Fruit fly (Drosophila melanogaster): ENCODE data around the gene CG17991.
A peak's percentile ranks its signal among the peaks of the same experiment; 100 is the strongest.

Gene CG17991

DNA sequence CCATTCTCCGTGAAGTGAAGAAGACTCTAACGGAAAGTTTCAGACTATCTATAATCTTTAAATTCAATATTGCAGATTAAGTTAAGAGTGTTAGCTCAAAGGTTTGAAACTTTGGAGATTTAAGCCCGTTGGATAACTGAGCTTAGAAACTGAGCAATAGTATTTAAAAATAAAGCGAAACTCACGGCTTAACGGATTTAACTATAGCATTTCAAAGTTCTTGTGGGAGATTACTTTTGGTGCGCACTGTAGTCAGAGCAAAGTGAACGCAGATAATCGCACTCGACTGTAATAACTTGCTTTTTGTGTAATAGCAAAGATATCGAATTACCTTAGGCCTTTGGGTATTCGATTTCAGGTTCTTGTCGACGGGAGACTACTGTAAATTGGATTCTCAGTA, 41.2 kb downstream of the CG17991 start, which contains the start of gene mrt (continued):
- TF ChIP-seq ss (GFP tag; optimal IDR thresholded peaks at IDR 0.05) = no peak
- TF ChIP-seq CG10631 (GFP tag; optimal IDR thresholded peaks at IDR 0.05) = peak; percentile 54
- peak; percentile 39 for TF ChIP-seq CG6808 (GFP tag; optimal IDR thresholded peaks at IDR 0.05)
- peak; percentile 5 for TF ChIP-seq Blimp-1 (GFP tag; optimal IDR thresholded peaks at IDR 0.05)
- TF ChIP-seq svp (GFP tag) = peak; percentile 71
- peak; percentile 40 for TF ChIP-seq CG3919 (GFP tag; optimal IDR thresholded peaks at IDR 0.05)
- peak; percentile 58 for TF ChIP-seq cyc (GFP tag; optimal IDR thresholded peaks at IDR 0.05)
- TF ChIP-seq CG8632 (GFP tag; optimal IDR thresholded peaks at IDR 0.05) = peak; percentile 37

DNA sequence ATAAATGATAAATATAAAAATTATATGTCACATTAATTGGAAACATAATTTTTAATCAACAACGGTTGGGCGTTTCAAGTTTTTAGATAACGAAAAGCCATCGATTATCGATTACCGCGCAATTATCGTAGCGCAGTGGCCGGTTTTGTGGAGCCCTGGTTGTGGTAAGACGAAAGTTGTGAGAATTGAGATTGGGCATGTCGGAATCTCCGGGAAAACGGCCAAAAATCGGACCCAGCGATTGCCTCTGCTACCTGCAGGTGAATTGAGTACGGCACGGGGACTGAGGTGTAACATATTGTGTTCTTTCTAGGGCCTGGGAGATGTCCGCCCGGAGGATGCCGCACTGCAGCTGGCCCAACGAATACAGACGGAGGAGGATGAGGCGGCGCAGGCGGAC, 42.6 kb downstream of the CG17991 start, which contains the start of gene CG3368:
Gene CG3368, plus strand, starts transcription at position 136 of the 400 bp plus-strand sequence.
- peak; percentile 9 for TF ChIP-seq Eip93F (GFP tag; optimal IDR thresholded peaks at IDR 0.05)
- TF ChIP-seq topi (GFP tag; optimal IDR thresholded peaks at IDR 0.05) = no peak
- no peak for TF ChIP-seq spab (GFP tag; optimal IDR thresholded peaks at IDR 0.05)
- no peak for TF ChIP-seq svp (GFP tag)
- TF ChIP-seq CG6808 (GFP tag; optimal IDR thresholded peaks at IDR 0.05) = peak; percentile 71
- no peak for TF ChIP-seq CG11902 (GFP tag; optimal IDR thresholded peaks at IDR 0.05)
- TF ChIP-seq CG1621 (tag; optimal IDR thresholded peaks at IDR 0.05) = peak; percentile 2

dm6 chr3R:27288202-27289135, 47.4 kb downstream of the CG17991 start, which contains the start of the genes bigmax and Hmu:
bigmax (minus strand) TSS chr3R:27288526.
Hmu (plus strand) TSS chr3R:27288769.
- peak; percentile 79 for TF ChIP-seq Smox (GFP tag; optimal IDR thresholded peaks at IDR 0.05)
- peak; percentile 58 for TF ChIP-seq Ets96B (tag; optimal IDR thresholded peaks at IDR 0.05)
- peak; percentile 88 for TF ChIP-seq Sox14 (GFP tag; optimal IDR thresholded peaks at IDR 0.05)
- TF ChIP-seq fkh (GFP tag; optimal IDR thresholded peaks at IDR 0.05) = peak; percentile 31
- no peak for TF ChIP-seq CG6276 (GFP tag; optimal IDR thresholded peaks at IDR 0.05)
- TF ChIP-seq esn (GFP tag; optimal IDR thresholded peaks at IDR 0.05) = peak; percentile 85
- TF ChIP-seq svp (GFP tag) = peak; percentile 98
- peak; percentile 80 for TF ChIP-seq Sox15 (GFP tag; optimal IDR thresholded peaks at IDR 0.05)
- TF ChIP-seq CG10631 (GFP tag; optimal IDR thresholded peaks at IDR 0.05) = peak; percentile 84
- TF ChIP-seq CG1621 (tag; optimal IDR thresholded peaks at IDR 0.05) = peak; percentile 90
- peak; percentile 76 for TF ChIP-seq pdm3 (GFP tag; optimal IDR thresholded peaks at IDR 0.05)
- no peak for TF ChIP-seq Hr38 (GFP tag; optimal IDR thresholded peaks at IDR 0.05)
- TF ChIP-seq acj6 (GFP tag; optimal IDR thresholded peaks at IDR 0.05) = peak; percentile 77
- peak in 1 of 2 experiments; percentile 25 for TF ChIP-seq salr (GFP tag; optimal IDR thresholded peaks at IDR 0.05)
- TF ChIP-seq CG16779 (tag; optimal IDR thresholded peaks at IDR 0.05) = no peak
- TF ChIP-seq Eip93F (GFP tag; optimal IDR thresholded peaks at IDR 0.05) = no peak
- peak; percentile 40; the same call in 1 of the 2 replicates for TF ChIP-seq CG15336 (GFP tag; IDR thresholded peaks at IDR 0.05)
- peak; percentile 58 for TF ChIP-seq CG8632 (GFP tag; optimal IDR thresholded peaks at IDR 0.05)
- TF ChIP-seq vri (GFP tag; optimal IDR thresholded peaks at IDR 0.05) = peak; percentile 68
- peak; percentile 54 for TF ChIP-seq CG4318 (GFP tag; optimal IDR thresholded peaks at IDR 0.05)
- peak; percentile 80 for TF ChIP-seq Ets21C (GFP tag; optimal IDR thresholded peaks at IDR 0.05)
- TF ChIP-seq Hr4 (GFP tag; optimal IDR thresholded peaks at IDR 0.05) = peak; percentile 82
- TF ChIP-seq Gug (GFP tag; IDR thresholded peaks at IDR 0.05) = peak; percentile 72
- no peak for TF ChIP-seq CG9139 (GFP tag; optimal IDR thresholded peaks at IDR 0.05)
- TF ChIP-seq Eip78C (GFP tag) = peak; percentile 89
- peak in 1 of 2 experiments; percentile 69 for TF ChIP-seq ss (GFP tag; optimal IDR thresholded peaks at IDR 0.05)
- TF ChIP-seq CG32006 (GFP tag; optimal IDR thresholded peaks at IDR 0.05) = peak; percentile 77
- TF ChIP-seq CG6792 (GFP tag; optimal IDR thresholded peaks at IDR 0.05) = peak; percentile 55
- no peak for TF ChIP-seq CG6854 (GFP tag; optimal IDR thresholded peaks at IDR 0.05)
- peak; percentile 65 for TF ChIP-seq Lpt (GFP tag; optimal IDR thresholded peaks at IDR 0.05)
- peak; percentile 75 for TF ChIP-seq achi (GFP tag; optimal IDR thresholded peaks at IDR 0.05)
- TF ChIP-seq spab (GFP tag; optimal IDR thresholded peaks at IDR 0.05) = no peak
- TF ChIP-seq dsx (GFP tag; optimal IDR thresholded peaks at IDR 0.05; ENCODE audit: poor library complexity, severe bottlenecking) = peak; percentile 85
- peak; percentile 71 for TF ChIP-seq CG11902 (GFP tag; optimal IDR thresholded peaks at IDR 0.05)
- peak; percentile 92 for TF ChIP-seq CG31627 (GFP tag; optimal IDR thresholded peaks at IDR 0.05)
- TF ChIP-seq CG7368 (GFP tag; optimal IDR thresholded peaks at IDR 0.05) = peak; percentile 69
- peak; percentile 61 for TF ChIP-seq CG11762 (GFP tag; optimal IDR thresholded peaks at IDR 0.05; ENCODE audit: insufficient read depth)
- TF ChIP-seq CG8319 (GFP tag; optimal IDR thresholded peaks at IDR 0.05) = peak; percentile 62
